Fruit fly (Drosophila melanogaster): ENCODE results near the gene Trs33.

Trs33 gene

DNA sequence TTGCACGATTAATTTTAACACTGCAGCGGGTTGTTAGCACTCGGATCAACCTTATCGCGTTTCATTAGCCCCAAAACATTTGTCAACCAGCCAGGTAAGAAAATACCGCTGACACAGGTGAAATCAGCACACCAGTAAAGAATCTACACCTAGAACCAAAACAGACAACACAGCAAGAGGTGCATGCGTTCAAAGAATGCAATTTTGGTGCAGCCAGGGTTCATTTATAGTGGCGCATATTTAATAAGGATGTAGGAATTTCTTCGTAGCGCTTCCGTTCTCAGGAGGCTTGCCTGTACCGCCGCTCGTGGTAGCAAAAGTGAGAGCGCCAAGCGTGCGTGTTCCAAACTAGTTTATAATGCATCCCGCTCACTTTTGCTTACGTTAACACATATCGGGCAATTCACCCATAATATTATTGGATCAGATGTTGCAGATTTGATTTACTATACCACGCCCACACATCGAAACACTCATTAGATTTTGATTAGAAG lies 8.3 kb downstream of the Trs33 start (continued):
- no peak for TF ChIP-seq CG31365 (tag; optimal IDR thresholded peaks at IDR 0.05)
- peak; percentile 42; the same call in 1 of the 2 replicates for TF ChIP-seq slbo (GFP tag; IDR thresholded peaks at IDR 0.05)
- TF ChIP-seq Hr39 (optimal IDR thresholded peaks at IDR 0.05): no peak
- no peak; the same call in 2 of the 3 replicates for TF ChIP-seq CG11695 (GFP tag; IDR thresholded peaks at IDR 0.05)
- no peak for TF ChIP-seq CG10274 (GFP tag; optimal IDR thresholded peaks at IDR 0.05)
- TF ChIP-seq ham (GFP tag; IDR thresholded peaks at IDR 0.05): no peak
- no peak for TF ChIP-seq nmo (GFP tag; optimal IDR thresholded peaks at IDR 0.05)
- TF ChIP-seq usp (GFP tag; optimal IDR thresholded peaks at IDR 0.05): no peak
- TF ChIP-seq CG2712 (tag; optimal IDR thresholded peaks at IDR 0.05): no peak
- peak; percentile 63 for TF ChIP-seq Blimp-1 (GFP tag; optimal IDR thresholded peaks at IDR 0.05)
- no peak for TF ChIP-seq CG12155 (GFP tag; optimal IDR thresholded peaks at IDR 0.05)
- TF ChIP-seq lbe (GFP tag; optimal IDR thresholded peaks at IDR 0.05): no peak
- no peak for TF ChIP-seq CG18262 (tag; optimal IDR thresholded peaks at IDR 0.05)
- TF ChIP-seq B-H1 (GFP tag; IDR thresholded peaks at IDR 0.05): no peak
- TF ChIP-seq E2f2 (GFP tag; IDR thresholded peaks at IDR 0.05): peak; percentile 30; the same call in 1 of the 2 replicates
- TF ChIP-seq CG30403 (GFP tag; optimal IDR thresholded peaks at IDR 0.05): no peak
- TF ChIP-seq z (GFP tag; IDR thresholded peaks at IDR 0.05): no peak
- no peak for TF ChIP-seq Dad (GFP tag; optimal IDR thresholded peaks at IDR 0.05)
- TF ChIP-seq CG8765 (GFP tag; IDR thresholded peaks at IDR 0.05): no peak
- no peak for TF ChIP-seq NfI (GFP tag; optimal IDR thresholded peaks at IDR 0.05)
- no peak for TF ChIP-seq CG4404 (GFP tag; IDR thresholded peaks at IDR 0.05)
- TF ChIP-seq Tbp (GFP tag; optimal IDR thresholded peaks at IDR 0.05): no peak
- TF ChIP-seq rib (GFP tag; IDR thresholded peaks at IDR 0.05): no peak
- peak; percentile 18; the same call in 1 of the 2 replicates for TF ChIP-seq CG32532 (GFP tag; IDR thresholded peaks at IDR 0.05)
- no peak for TF ChIP-seq Hmr (GFP tag; optimal IDR thresholded peaks at IDR 0.05)
- TF ChIP-seq nom (GFP tag; optimal IDR thresholded peaks at IDR 0.05): no peak
- TF ChIP-seq CG3847 (GFP tag; IDR thresholded peaks at IDR 0.05): no peak
- no peak for TF ChIP-seq ap (GFP tag; IDR thresholded peaks at IDR 0.05)
- TF ChIP-seq nerfin-1 (tag; optimal IDR thresholded peaks at IDR 0.05): no peak
- TF ChIP-seq stwl (tag; optimal IDR thresholded peaks at IDR 0.05): no peak
- no peak for TF ChIP-seq Rx (GFP tag; IDR thresholded peaks at IDR 0.05)
- TF ChIP-seq CG17385 (GFP tag; optimal IDR thresholded peaks at IDR 0.05): no peak
- TF ChIP-seq unpg (GFP tag; optimal IDR thresholded peaks at IDR 0.05): no peak
- no peak for TF ChIP-seq Doc2 (GFP tag; IDR thresholded peaks at IDR 0.05)
- no peak for TF ChIP-seq pum (GFP tag; optimal IDR thresholded peaks at IDR 0.05)
- no peak for TF ChIP-seq CG2120 (GFP tag; optimal IDR thresholded peaks at IDR 0.05)
- no peak for TF ChIP-seq p53 (GFP tag; optimal IDR thresholded peaks at IDR 0.05)
- TF ChIP-seq Deaf1 (tag; optimal IDR thresholded peaks at IDR 0.05): no peak
- no peak for TF ChIP-seq CG4328 (GFP tag; optimal IDR thresholded peaks at IDR 0.05)
- no peak for TF ChIP-seq Side (GFP tag; optimal IDR thresholded peaks at IDR 0.05)
- no peak for TF ChIP-seq CG32767 (GFP tag; IDR thresholded peaks at IDR 0.05)
- no peak for TF ChIP-seq Atf3 (GFP tag; optimal IDR thresholded peaks at IDR 0.05)
- TF ChIP-seq CG1832 (GFP tag; optimal IDR thresholded peaks at IDR 0.05): no peak
- no peak for TF ChIP-seq CG14050 (GFP tag; IDR thresholded peaks at IDR 0.05)
- no peak for TF ChIP-seq pfk (GFP tag; optimal IDR thresholded peaks at IDR 0.05)
- no peak for TF ChIP-seq gcm2 (GFP tag; optimal IDR thresholded peaks at IDR 0.05)
- no peak for TF ChIP-seq CG12219 (GFP tag; optimal IDR thresholded peaks at IDR 0.05)
- TF ChIP-seq CG10267 (tag; optimal IDR thresholded peaks at IDR 0.05): no peak
- no peak for TF ChIP-seq Aef1 (GFP tag; IDR thresholded peaks at IDR 0.05)
- TF ChIP-seq Dref (GFP tag; IDR thresholded peaks at IDR 0.05): no peak
- no peak for TF ChIP-seq kah (GFP tag; optimal IDR thresholded peaks at IDR 0.05)
- no peak for TF ChIP-seq gt (GFP tag; IDR thresholded peaks at IDR 0.05)
- TF ChIP-seq NC2β (GFP tag; optimal IDR thresholded peaks at IDR 0.05): no peak

Data from whole organism, embryonic.